Worm (Caenorhabditis elegans) whole organism, L1 larva: Measurements from ENCODE around the gene T26E4.4.
"Not testable (repeated sequence)": the region's sequence is repeated elsewhere in the genome, so short reads cannot be mapped to it uniquely, and the experiment has no call there.

Source experiments
- ama-1 ChIP-seq: fragments of 150-350 bp; optimal IDR thresholded peaks from 2 replicates; lab custom pipeline; 2014
- dsc-1 ChIP-seq: sonication (generic microtip); optimal IDR thresholded peaks from 2 replicates; lab custom pipeline; 2016; ENCODE audit warnings: mild to moderate bottlenecking, missing genetic modification characterization, missing compliant biosample characterization
- egl-27 ChIP-seq, 2 experiments: fragments of 150-350 bp in 1 of 2; sonication (generic microtip); optimal IDR thresholded peaks; 3 replicates each; lab custom pipeline; 2017 to 2018; ENCODE audit warnings: missing biosample characterization in 2 of 2, missing genetic modification characterization in 2 of 2, missing genetic modification reagents in 2 of 2
- elt-2 ChIP-seq: sonication (generic microtip); optimal IDR thresholded peaks from 2 replicates; lab custom pipeline; 2016; ENCODE audit warnings: missing genetic modification characterization, mild to moderate bottlenecking, inconsistent platforms, missing compliant biosample characterization, missing genetic modification reagents
- lin-13 ChIP-seq: fragments of 150-350 bp; optimal IDR thresholded peaks from 2 replicates; lab custom pipeline; 2014; ENCODE audit warnings: missing biosample characterization, missing genetic modification reagents, missing genetic modification characterization
- lin-35 ChIP-seq, 2 experiments: fragments of 150-350 bp; optimal IDR thresholded peaks; 2 replicates each; lab custom pipeline; 2014; ENCODE audit warnings: missing biosample characterization in 2 of 2, missing genetic modification characterization in 2 of 2, missing genetic modification reagents in 2 of 2
- lsy-2 ChIP-seq, 2 experiments: fragments of 150-350 bp; optimal IDR thresholded peaks; 2 replicates each; lab custom pipeline; 2014; ENCODE audit warnings: missing biosample characterization in 2 of 2, missing genetic modification characterization in 2 of 2
- mdl-1 ChIP-seq, 2 experiments: fragments of 150-350 bp; optimal IDR thresholded peaks; 2 replicates each; lab custom pipeline; 2014 to 2017; ENCODE audit warnings: missing biosample characterization in 2 of 2, missing genetic modification characterization in 2 of 2, inconsistent platforms in 1 of 2
- nhr-237 ChIP-seq: fragments of 150-350 bp; optimal IDR thresholded peaks from 2 replicates; lab custom pipeline; 2014; ENCODE audit warnings: missing biosample characterization, missing genetic modification characterization
- nhr-77 ChIP-seq: fragments of 150-350 bp; optimal IDR thresholded peaks from 2 replicates; lab custom pipeline; 2014; ENCODE audit warnings: missing biosample characterization, missing genetic modification characterization
- unc-30 ChIP-seq: sonication (generic microtip); optimal IDR thresholded peaks from 2 replicates; lab custom pipeline; 2017; ENCODE audit warnings: missing biosample characterization, missing genetic modification characterization
- zag-1 ChIP-seq: fragments of 150-350 bp; optimal IDR thresholded peaks from 2 replicates; lab custom pipeline; 2014; ENCODE audit warnings: missing biosample characterization, missing genetic modification characterization
- ztf-4 ChIP-seq: fragments of 150-350 bp; optimal IDR thresholded peaks from 2 replicates; lab custom pipeline; 2014; ENCODE audit warnings: missing biosample characterization, missing genetic modification characterization

DNA sequence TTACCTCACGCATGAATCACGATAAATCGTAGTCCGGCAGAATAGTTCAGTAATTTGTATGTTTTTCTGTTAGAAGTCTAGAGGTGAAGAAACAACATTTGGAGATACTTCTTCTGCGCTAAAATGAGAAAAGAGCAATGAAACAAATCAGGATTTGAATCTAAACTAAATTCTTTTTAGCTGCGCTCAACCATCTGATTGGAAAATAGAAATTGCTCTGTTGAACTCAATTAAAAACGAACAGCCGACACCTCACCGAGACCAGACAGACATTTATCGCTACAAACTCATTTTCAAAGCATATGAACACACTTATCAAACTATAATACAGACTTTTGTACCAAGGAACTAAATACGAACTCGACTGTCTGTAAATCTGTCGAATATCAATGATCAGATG, 10.3 kb upstream of the T26E4.4 start, which contains the start of gene T26E4.9:
- TF ChIP-seq egl-27 (tag; optimal IDR thresholded peaks at IDR 0.05; lab: Kevin White, UChicago); nhr-237; ztf-4 (tag; lab: Kevin White, UChicago); ama-1 (lab: Kevin White, UChicago); lsy-2 (tag; optimal IDR thresholded peaks at IDR 0.05; lab: Kevin White, UChicago); mdl-1 (tag; optimal IDR thresholded peaks at IDR 0.05; lab: Kevin White, UChicago); nhr-77; lin-13 (GFP tag; lab: Kevin White, UChicago); unc-30 (tag; lab: Kevin White, UChicago); lin-35 (GFP tag; optimal IDR thresholded peaks at IDR 0.05; lab: Kevin White, UChicago); zag-1 (tag; lab: Kevin White, UChicago); elt-2 (tag; lab: Kevin White, UChicago); dsc-1 (tag; lab: Kevin White, UChicago): not testable (repeated sequence)
